Worm (Caenorhabditis elegans) whole organism, L1 larva: ENCODE data around the gene C13G3.12.

ENCODE experiments used
- C16A3.4 ChIP-seq: fragments of 150-350 bp; optimal IDR thresholded peaks from 2 replicates; lab custom pipeline; 2014; ENCODE audit warnings: missing biosample characterization, missing genetic modification characterization
- F16B12.6 ChIP-seq: fragments of 150-350 bp; optimal IDR thresholded peaks from 2 replicates; lab custom pipeline; 2014; ENCODE audit warnings: missing biosample characterization, missing genetic modification characterization
- Y116A8C.19 ChIP-seq: sonication (generic microtip); optimal IDR thresholded peaks from 2 replicates; lab custom pipeline; 2016; ENCODE audit warnings: missing compliant biosample characterization, missing genetic modification characterization, borderline replicate concordance
- aha-1 ChIP-seq: fragments of 150-350 bp; optimal IDR thresholded peaks from 2 replicates; lab custom pipeline; 2014; ENCODE audit warnings: missing biosample characterization, missing genetic modification characterization
- aly-2 ChIP-seq: fragments of 150-350 bp; optimal IDR thresholded peaks from 2 replicates; lab custom pipeline; 2014; ENCODE audit warnings: missing biosample characterization, missing genetic modification characterization
- ama-1 ChIP-seq: fragments of 150-350 bp; optimal IDR thresholded peaks from 2 replicates; lab custom pipeline; 2014
- ceh-63 ChIP-seq: fragments of 200-800 bp; sonication (Bioruptor generic); optimal IDR thresholded peaks from 2 replicates; lab custom pipeline; 2018; ENCODE audit warnings: mild to moderate bottlenecking, missing genetic modification characterization, missing compliant biosample characterization
- ceh-8 ChIP-seq: fragments of 200-800 bp; sonication (Bioruptor generic); optimal IDR thresholded peaks from 2 replicates; lab custom pipeline; 2018; ENCODE audit warnings: mild to moderate bottlenecking, missing genetic modification characterization, moderate library complexity, missing compliant biosample characterization
- ceh-82 ChIP-seq, 3 experiments: fragments of 150-350 bp in 1 of 3; sonication (generic microtip) in 2 of 3; optimal IDR thresholded peaks; 2 replicates each; lab custom pipeline; 2014 to 2017; ENCODE audit warnings: missing biosample characterization in 3 of 3, missing genetic modification characterization in 3 of 3
- ceh-90 ChIP-seq: sonication (generic microtip); optimal IDR thresholded peaks from 2 replicates; lab custom pipeline; 2016; ENCODE audit warnings: missing genetic modification characterization, missing compliant biosample characterization
- ces-1 ChIP-seq: fragments of 150-350 bp; optimal IDR thresholded peaks from 2 replicates; lab custom pipeline; 2014; ENCODE audit warnings: missing biosample characterization, missing genetic modification reagents, missing genetic modification characterization
- dpl-1 ChIP-seq, 3 experiments: fragments of 150-350 bp in 2 of 3; sonication (generic microtip) in 1 of 3; optimal IDR thresholded peaks; 2 replicates each; lab custom pipeline; 2014 to 2017; ENCODE audit warnings: missing biosample characterization in 3 of 3, missing genetic modification characterization in 3 of 3, missing genetic modification reagents in 3 of 3
- dsc-1 ChIP-seq: sonication (generic microtip); optimal IDR thresholded peaks from 2 replicates; lab custom pipeline; 2016; ENCODE audit warnings: mild to moderate bottlenecking, missing genetic modification characterization, missing compliant biosample characterization
- efl-3 ChIP-seq: fragments of 200-800 bp; sonication (Bioruptor generic); optimal IDR thresholded peaks from 2 replicates; lab custom pipeline; 2018; ENCODE audit warnings: mild to moderate bottlenecking, missing genetic modification characterization, missing compliant biosample characterization
- egl-13 ChIP-seq: sonication (generic microtip); optimal IDR thresholded peaks from 2 replicates; lab custom pipeline; 2016; ENCODE audit warnings: missing genotype, missing genetic modification reagents, missing genetic modification characterization, missing compliant biosample characterization
- elt-3 ChIP-seq, 6 experiments: fragments of 150-350 bp in 1 of 6; sonication (generic microtip); optimal IDR thresholded peaks; 2 replicates each; lab custom pipeline; 2017 to 2018; ENCODE audit warnings: missing biosample characterization in 6 of 6, missing genetic modification characterization in 6 of 6, inconsistent platforms in 1 of 6
- ets-5 ChIP-seq: fragments of 200-800 bp; sonication (Bioruptor generic); IDR thresholded peaks from 2 replicates; pipeline ENCODE4 v1.3.6; 2022; ENCODE audit warnings: missing genetic modification characterization, missing compliant biosample characterization
- fkh-8 ChIP-seq: sonication (generic microtip); optimal IDR thresholded peaks from 2 replicates; lab custom pipeline; 2016; ENCODE audit warnings: mild to moderate bottlenecking, missing genetic modification characterization, missing compliant biosample characterization
- fos-1 ChIP-seq: fragments of 150-350 bp; optimal IDR thresholded peaks from 2 replicates; lab custom pipeline; 2014; ENCODE audit warnings: missing biosample characterization, missing genetic modification characterization
- grh-1 ChIP-seq: fragments of 200-800 bp; sonication (Bioruptor generic); IDR thresholded peaks from 2 replicates; pipeline ENCODE4 v1.3.6; 2022; ENCODE audit warnings: missing genetic modification reagents, missing genetic modification characterization, missing compliant biosample characterization
- hlh-17 ChIP-seq: fragments of 200-800 bp; sonication (Bioruptor generic); optimal IDR thresholded peaks from 2 replicates; lab custom pipeline; 2018; ENCODE audit warnings: missing genetic modification characterization, mild to moderate bottlenecking, missing compliant biosample characterization, moderate library complexity, borderline replicate concordance
- hlh-4 ChIP-seq: sonication (generic microtip); optimal IDR thresholded peaks from 2 replicates; lab custom pipeline; 2016; ENCODE audit warnings: mild to moderate bottlenecking, missing genetic modification characterization, missing compliant biosample characterization
- hpl-2 ChIP-seq: fragments of 150-350 bp; optimal IDR thresholded peaks from 2 replicates; lab custom pipeline; 2014; ENCODE audit warnings: missing biosample characterization, missing genetic modification reagents, missing genetic modification characterization
- irx-1 ChIP-seq: sonication (generic microtip); optimal IDR thresholded peaks from 2 replicates; lab custom pipeline; 2016; ENCODE audit warnings: missing genetic modification characterization, missing compliant biosample characterization
- isw-1 ChIP-seq: fragments of 200-800 bp; sonication (Bioruptor generic); IDR thresholded peaks from 2 replicates; pipeline ENCODE4 v1.3.6; 2022; ENCODE audit warnings: missing genetic modification characterization, missing compliant biosample characterization
- lin-13 ChIP-seq: fragments of 150-350 bp; optimal IDR thresholded peaks from 2 replicates; lab custom pipeline; 2014; ENCODE audit warnings: missing biosample characterization, missing genetic modification reagents, missing genetic modification characterization
- lin-35 ChIP-seq, 2 experiments: fragments of 150-350 bp; optimal IDR thresholded peaks; 2 replicates each; lab custom pipeline; 2014; ENCODE audit warnings: missing biosample characterization in 2 of 2, missing genetic modification characterization in 2 of 2, missing genetic modification reagents in 2 of 2
- lir-3 ChIP-seq: sonication (generic microtip); optimal IDR thresholded peaks from 2 replicates; lab custom pipeline; 2016; ENCODE audit warnings: mild to moderate bottlenecking, missing genetic modification characterization, moderate library complexity, missing compliant biosample characterization; ENCODE audit not compliant: poor library complexity
- lsy-2 ChIP-seq, 2 experiments: fragments of 150-350 bp; optimal IDR thresholded peaks; 2 replicates each; lab custom pipeline; 2014; ENCODE audit warnings: missing biosample characterization in 2 of 2, missing genetic modification characterization in 2 of 2
- mep-1 ChIP-seq: fragments of 150-350 bp; optimal IDR thresholded peaks from 2 replicates; lab custom pipeline; 2014; ENCODE audit warnings: missing biosample characterization, missing genetic modification characterization
- nhr-11 ChIP-seq: fragments of 150-350 bp; optimal IDR thresholded peaks from 2 replicates; lab custom pipeline; 2014; ENCODE audit warnings: missing biosample characterization, missing genetic modification characterization
- nhr-19 ChIP-seq: fragments of 200-800 bp; sonication (Bioruptor generic); conservative IDR thresholded peaks from 2 replicates; pipeline ENCODE4 v1.3.6; 2022; ENCODE audit warnings: missing genetic modification characterization, missing compliant biosample characterization
- nhr-237 ChIP-seq: fragments of 150-350 bp; optimal IDR thresholded peaks from 2 replicates; lab custom pipeline; 2014; ENCODE audit warnings: missing biosample characterization, missing genetic modification characterization
- nhr-28 ChIP-seq: fragments of 150-350 bp; optimal IDR thresholded peaks from 2 replicates; lab custom pipeline; 2014; ENCODE audit warnings: missing biosample characterization, missing genetic modification characterization
- nhr-47 ChIP-seq: sonication (generic microtip); optimal IDR thresholded peaks from 2 replicates; lab custom pipeline; 2016; ENCODE audit warnings: mild to moderate bottlenecking, missing genetic modification characterization, moderate library complexity, missing compliant biosample characterization
- nhr-71 ChIP-seq: sonication (generic microtip); optimal IDR thresholded peaks from 2 replicates; lab custom pipeline; 2016; ENCODE audit warnings: mild to moderate bottlenecking, missing genetic modification characterization, moderate library complexity, missing compliant biosample characterization
- nhr-76 ChIP-seq: sonication (generic microtip); optimal IDR thresholded peaks from 2 replicates; lab custom pipeline; 2017; ENCODE audit warnings: missing biosample characterization, missing genetic modification characterization
- nhr-85 ChIP-seq: sonication (generic microtip); peaks from one replicate; lab custom pipeline; 2016; ENCODE audit warnings: missing genetic modification characterization, inconsistent platforms, missing compliant biosample characterization
- nhr-90 ChIP-seq: sonication (generic microtip); optimal IDR thresholded peaks from 2 replicates; lab custom pipeline; 2016; ENCODE audit warnings: mild to moderate bottlenecking, missing genetic modification characterization, missing compliant biosample characterization; ENCODE audit not compliant: poor library complexity
- pag-3 ChIP-seq: sonication (generic microtip); optimal IDR thresholded peaks from 2 replicates; lab custom pipeline; 2017; ENCODE audit warnings: missing genetic modification characterization, mild to moderate bottlenecking, missing compliant biosample characterization, antibody characterized with exemption, borderline replicate concordance; ENCODE audit not compliant: insufficient read depth
- pax-3 ChIP-seq: fragments of 200-800 bp; sonication (Bioruptor generic); optimal IDR thresholded peaks from 2 replicates; lab custom pipeline; 2018; ENCODE audit warnings: mild to moderate bottlenecking, missing genetic modification characterization, moderate library complexity, missing compliant biosample characterization
- pqm-1 ChIP-seq: sonication (generic microtip); optimal IDR thresholded peaks from 3 replicates; lab custom pipeline; 2017; ENCODE audit warnings: missing biosample characterization, missing genetic modification characterization
- rnt-1 ChIP-seq: sonication (generic microtip); optimal IDR thresholded peaks from 2 replicates; lab custom pipeline; 2016; ENCODE audit warnings: mild to moderate bottlenecking, missing genetic modification characterization, moderate library complexity, missing compliant biosample characterization
- snpc-4 ChIP-seq: fragments of 150-350 bp; optimal IDR thresholded peaks from 2 replicates; lab custom pipeline; 2014; ENCODE audit warnings: missing biosample characterization, missing genetic modification characterization
- snu-23 ChIP-seq: sonication (generic microtip); optimal IDR thresholded peaks from 2 replicates; lab custom pipeline; 2016; ENCODE audit warnings: missing genetic modification characterization, missing compliant biosample characterization
- swsn-7 ChIP-seq: sonication (generic microtip); optimal IDR thresholded peaks from 2 replicates; lab custom pipeline; 2016; ENCODE audit warnings: missing genetic modification characterization, missing compliant biosample characterization
- tbx-2 ChIP-seq: sonication (generic microtip); optimal IDR thresholded peaks from 2 replicates; lab custom pipeline; 2016; ENCODE audit warnings: missing genetic modification characterization, missing compliant biosample characterization
- unc-98 ChIP-seq: fragments of 200-800 bp; sonication (Bioruptor generic); IDR thresholded peaks from 2 replicates; pipeline ENCODE4 v1.3.6; 2022; ENCODE audit warnings: missing genetic modification characterization, missing compliant biosample characterization
- vab-15 ChIP-seq: sonication (generic microtip); optimal IDR thresholded peaks from 2 replicates; lab custom pipeline; 2017; ENCODE audit warnings: missing genotype, mild to moderate bottlenecking, missing genetic modification characterization, missing compliant biosample characterization
- xbp-1 ChIP-seq: sonication (generic microtip); optimal IDR thresholded peaks from 2 replicates; lab custom pipeline; 2016; ENCODE audit warnings: missing genetic modification characterization, missing compliant biosample characterization
- zip-4 ChIP-seq: fragments of 200-800 bp; sonication (Bioruptor generic); optimal IDR thresholded peaks from 2 replicates; lab custom pipeline; 2018; ENCODE audit warnings: mild to moderate bottlenecking, missing genetic modification characterization, moderate library complexity, missing compliant biosample characterization
- ztf-11 ChIP-seq, 2 experiments: sonication (generic microtip); optimal IDR thresholded peaks; 2 replicates each; lab custom pipeline; 2016 to 2017; ENCODE audit warnings: missing genetic modification characterization in 2 of 2, missing biosample characterization in 1 of 2, missing compliant biosample characterization in 1 of 2
- ztf-4 ChIP-seq: fragments of 150-350 bp; optimal IDR thresholded peaks from 2 replicates; lab custom pipeline; 2014; ENCODE audit warnings: missing biosample characterization, missing genetic modification characterization

C13G3.12 gene

DNA sequence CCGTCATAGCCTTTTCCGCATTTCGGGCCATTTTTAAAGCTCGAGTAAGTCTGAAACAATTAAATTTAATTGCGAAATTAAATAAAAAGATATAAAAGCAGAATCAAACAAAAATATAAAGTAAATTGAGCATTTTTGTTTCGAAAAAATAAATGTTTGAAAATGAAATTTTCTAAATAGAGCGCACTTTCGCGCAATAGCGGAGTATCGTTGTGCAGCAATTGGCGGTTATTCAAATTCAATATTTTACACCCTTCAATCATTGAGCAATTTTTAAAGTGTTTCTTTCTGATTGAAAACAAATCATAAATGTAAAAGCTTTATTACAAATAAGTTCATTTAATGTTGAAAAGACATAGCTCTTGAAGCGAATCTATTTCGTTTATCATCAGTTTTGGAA lies 22.1 kb downstream of the C13G3.12 start, which contains the start of gene isy-1:
isy-1 (minus strand) TSS at position 50 of the 400 bp plus-strand sequence.
- no peak for TF ChIP-seq pqm-1 (tag; lab: Kevin White, UChicago)
- TF ChIP-seq aly-2, result no peak
- no peak for TF ChIP-seq nhr-28 (tag; lab: Kevin White, UChicago)
- peak; percentile 80 for TF ChIP-seq snu-23 (GFP tag; lab: Kevin White, UChicago)
- no peak; the same call in 1 of the 2 replicates for TF ChIP-seq grh-1
- TF ChIP-seq ceh-8 (GFP tag; lab: Kevin White, UChicago), result peak; percentile 17
- no peak for TF ChIP-seq zip-4
- no peak for TF ChIP-seq ztf-11 (tag; optimal IDR thresholded peaks at IDR 0.05; lab: Kevin White, UChicago)
- peak; percentile 51 for TF ChIP-seq fos-1
- TF ChIP-seq isw-1 (GFP tag; lab: Robert Waterston, UW), result peak; percentile 59
- peak; percentile 53 for TF ChIP-seq nhr-90
- peak; percentile 24 for TF ChIP-seq pax-3 (tag; lab: Kevin White, UChicago)
- TF ChIP-seq swsn-7 (tag; lab: Kevin White, UChicago), result peak; percentile 66
- peak; percentile 69 for TF ChIP-seq rnt-1
- peak; percentile 65 for TF ChIP-seq nhr-85 (tag; lab: Kevin White, UChicago)
- TF ChIP-seq ets-5 (GFP tag; lab: Robert Waterston, UW), result no peak
- TF ChIP-seq nhr-71 (tag; lab: Kevin White, UChicago), result peak; percentile 81
- peak; percentile 30 for TF ChIP-seq F16B12.6 (tag; lab: Kevin White, UChicago)
- no peak for TF ChIP-seq tbx-2 (tag; lab: Kevin White, UChicago)
- no peak for TF ChIP-seq vab-15 (tag; lab: Kevin White, UChicago)
- peak; percentile 25 for TF ChIP-seq egl-13
- TF ChIP-seq nhr-76 (tag; lab: Kevin White, UChicago), result no peak
- no peak for TF ChIP-seq hlh-4 (tag; lab: Kevin White, UChicago)
- TF ChIP-seq dpl-1 (GFP tag; optimal IDR thresholded peaks at IDR 0.05; lab: Kevin White, UChicago), result peak; percentile 92 to 96 (median 94)
- peak; percentile 90 for TF ChIP-seq mep-1
- TF ChIP-seq ceh-90, result no peak
- TF ChIP-seq ces-1 (GFP tag; lab: Kevin White, UChicago), result no peak
- TF ChIP-seq lin-35 (GFP tag; optimal IDR thresholded peaks at IDR 0.05; lab: Kevin White, UChicago), result peak; percentile 97 to 98
- peak; percentile 70 for TF ChIP-seq snpc-4 (tag; lab: Kevin White, UChicago)
- peak; percentile 29 for TF ChIP-seq lir-3 (tag; lab: Kevin White, UChicago)
- no peak for TF ChIP-seq Y116A8C.19
- no peak for TF ChIP-seq efl-3 (GFP tag; lab: Kevin White, UChicago)
- peak; percentile 61 for TF ChIP-seq fkh-8 (tag; lab: Kevin White, UChicago)
- TF ChIP-seq nhr-19 (GFP tag; lab: Robert Waterston, UW), result peak; percentile 73
- TF ChIP-seq hlh-17, result no peak
- TF ChIP-seq lin-13 (GFP tag; lab: Kevin White, UChicago), result peak; percentile 48
- peak; percentile 29 for TF ChIP-seq irx-1
- peak; percentile 70 for TF ChIP-seq xbp-1 (tag; lab: Kevin White, UChicago)
- peak; percentile 81 to 90 for TF ChIP-seq lsy-2 (tag; optimal IDR thresholded peaks at IDR 0.05; lab: Kevin White, UChicago)
- no peak for TF ChIP-seq unc-98 (GFP tag; lab: Robert Waterston, UW)
- no peak for TF ChIP-seq hpl-2 (GFP tag; lab: Kevin White, UChicago)
- peak; percentile 87 for TF ChIP-seq C16A3.4 (tag; lab: Kevin White, UChicago)
- no peak for TF ChIP-seq ztf-4
- TF ChIP-seq nhr-237, result no peak
- TF ChIP-seq aha-1, result no peak
- TF ChIP-seq nhr-11 (tag; lab: Kevin White, UChicago), result no peak
- TF ChIP-seq nhr-47, result peak; percentile 75
- peak; percentile 60 for TF ChIP-seq dsc-1 (tag; lab: Kevin White, UChicago)
- TF ChIP-seq ceh-82 (tag; optimal IDR thresholded peaks at IDR 0.05; lab: Kevin White, UChicago), result peak; percentile 37 to 75 (median 71)
- no peak for TF ChIP-seq ama-1 (lab: Kevin White, UChicago)
- TF ChIP-seq elt-3 (tag; optimal IDR thresholded peaks at IDR 0.05; lab: Kevin White, UChicago), result peak in 2 of 6 experiments; percentile 31 to 59
- no peak for TF ChIP-seq pag-3
- TF ChIP-seq ceh-63 (GFP tag; lab: Kevin White, UChicago), result no peak
